Worm (Caenorhabditis elegans): Measurements from ENCODE around the gene srw-94.

Gene srw-94

DNA sequence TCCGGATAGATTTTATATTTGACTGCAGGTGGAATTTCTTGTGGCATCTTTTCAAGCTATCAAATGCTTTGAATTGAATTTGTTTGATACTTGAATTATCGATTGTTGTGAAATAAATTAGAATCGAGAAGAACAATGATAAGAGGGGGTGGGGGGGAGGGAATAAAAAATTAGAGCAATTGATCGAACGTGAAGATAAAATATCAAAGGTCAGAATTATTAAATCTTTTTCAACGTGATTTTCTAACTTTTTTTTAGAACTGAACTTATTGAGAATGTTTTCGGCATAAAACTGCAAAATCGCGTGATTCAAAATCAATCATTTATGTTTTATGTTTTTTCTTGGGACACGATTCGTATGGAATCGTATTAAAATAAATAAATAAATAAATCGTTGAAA lies 12.9 kb downstream of the srw-94 start, which contains the start of gene mpz-4:
mpz-4 (minus strand) TSS at position 101 of the 400 bp plus-strand sequence.
- no peak for TF ChIP-seq pat-9 (tag; optimal IDR thresholded peaks at IDR 0.05)
- TF ChIP-seq tbx-7 (tag; optimal IDR thresholded peaks at IDR 0.05) = no peak
- no peak for TF ChIP-seq C38D4.7 (GFP tag; optimal IDR thresholded peaks at IDR 0.05)
- no peak for TF ChIP-seq ceh-14 (tag; optimal IDR thresholded peaks at IDR 0.05)
- no peak for TF ChIP-seq mec-3 (tag; optimal IDR thresholded peaks at IDR 0.05; ENCODE audit: borderline replicate concordance)
- TF ChIP-seq K02D7.2 (tag; optimal IDR thresholded peaks at IDR 0.05) = no peak
- TF ChIP-seq che-1 (tag; optimal IDR thresholded peaks at IDR 0.05) = no peak
- no peak for TF ChIP-seq sox-4 (tag; optimal IDR thresholded peaks at IDR 0.05)
- TF ChIP-seq sdc-2 (tag; optimal IDR thresholded peaks at IDR 0.05) = no peak
- no peak for TF ChIP-seq pha-2 (tag; optimal IDR thresholded peaks at IDR 0.05)
- no peak for TF ChIP-seq zip-5 (tag; optimal IDR thresholded peaks at IDR 0.05)
- TF ChIP-seq ahr-1 (tag; optimal IDR thresholded peaks at IDR 0.05) = no peak
- TF ChIP-seq rnt-1 (tag; optimal IDR thresholded peaks at IDR 0.05) = no peak
- TF ChIP-seq dmd-4 (tag; optimal IDR thresholded peaks at IDR 0.05; ENCODE audit: borderline replicate concordance) = no peak
- TF ChIP-seq ceh-19 (GFP tag; optimal IDR thresholded peaks at IDR 0.05) = no peak
- no peak for TF ChIP-seq sox-2 (GFP tag; IDR thresholded peaks at IDR 0.05)
- no peak for TF ChIP-seq nhr-232 (tag; optimal IDR thresholded peaks at IDR 0.05)

DNA sequence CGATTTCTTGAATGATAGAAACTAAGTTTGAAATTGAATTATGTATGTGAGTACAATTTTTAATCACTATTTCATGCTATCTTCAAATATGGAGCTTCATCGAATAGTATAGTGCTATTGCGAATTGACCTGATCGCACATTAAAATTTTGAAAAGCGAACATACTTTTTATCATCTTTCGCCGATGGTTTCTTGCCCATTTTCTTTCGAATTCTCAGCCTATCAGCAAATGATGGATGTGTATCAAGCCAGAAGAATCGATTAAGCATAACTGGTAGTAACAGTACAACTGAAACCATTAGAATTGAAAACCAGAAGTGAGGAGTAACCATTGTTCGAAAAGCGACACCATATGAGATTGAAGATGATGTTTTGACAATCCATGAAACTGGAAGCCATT lies 15.4 kb downstream of the srw-94 start:
- TF ChIP-seq odd-2 (tag; optimal IDR thresholded peaks at IDR 0.05) = no peak

ce11 chrIV:4842030-4842429 lies 27.7 kb downstream of the srw-94 start:
- TF ChIP-seq fkh-10 (GFP tag; optimal IDR thresholded peaks at IDR 0.05) = no peak
- TF ChIP-seq lin-11 (tag; optimal IDR thresholded peaks at IDR 0.05) = no peak

DNA sequence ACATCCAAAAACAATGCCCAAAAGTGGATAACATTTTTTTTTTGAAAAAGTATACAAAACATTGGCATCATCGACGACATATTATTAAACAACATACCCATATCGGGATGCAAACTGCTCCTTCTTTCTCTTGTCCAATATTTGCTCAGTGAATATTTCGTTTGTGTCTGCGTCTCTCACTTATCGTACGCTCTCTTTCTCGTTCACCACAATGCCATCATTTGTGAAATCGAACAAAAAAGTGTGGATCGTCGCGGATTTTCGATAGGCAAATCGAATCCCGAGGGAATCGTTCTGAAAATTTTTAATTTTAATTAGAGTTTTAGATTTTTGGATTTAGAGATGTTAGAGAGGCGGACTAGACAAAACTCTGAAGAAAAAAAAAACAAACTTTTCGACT lies 32.5 kb downstream of the srw-94 start, which contains the start of gene tat-2:
tat-2 (minus strand) TSS at position 101 of the 400 bp plus-strand sequence.
- TF ChIP-seq ets-4 (tag; optimal IDR thresholded peaks at IDR 0.05) (no peak), ceh-14 (tag; optimal IDR thresholded peaks at IDR 0.05) (no peak), ahr-1 (tag; optimal IDR thresholded peaks at IDR 0.05) (no peak), ceh-19 (GFP tag; optimal IDR thresholded peaks at IDR 0.05) (no peak), eyg-1 (tag; optimal IDR thresholded peaks at IDR 0.05) (no peak), elt-4 (tag; optimal IDR thresholded peaks at IDR 0.05) (no peak), F13H6.1 (tag; optimal IDR thresholded peaks at IDR 0.05) (no peak), tbx-2 (tag; optimal IDR thresholded peaks at IDR 0.05) (no peak), ceh-22 (tag; optimal IDR thresholded peaks at IDR 0.05) (no peak), zip-5 (tag; optimal IDR thresholded peaks at IDR 0.05) (no peak), Y22D7AL.16 (tag; optimal IDR thresholded peaks at IDR 0.05) (no peak), che-1 (tag; optimal IDR thresholded peaks at IDR 0.05) (no peak), fax-1 (tag; optimal IDR thresholded peaks at IDR 0.05) (no peak), unc-55 (GFP tag; optimal IDR thresholded peaks at IDR 0.05) (no peak), unc-86 (tag; optimal IDR thresholded peaks at IDR 0.05) (no peak), ceh-45 (GFP tag; IDR thresholded peaks at IDR 0.05) (no peak)

ce11 chrIV:4856195-4856594 lies 41.9 kb downstream of the srw-94 start, which contains the start of gene Y17G9A.2:
Gene Y17G9A.2 (minus strand): TSS chrIV:4856295.
- TF ChIP-seq ceh-9 (tag; optimal IDR thresholded peaks at IDR 0.05) (no peak), pag-3 (tag; optimal IDR thresholded peaks at IDR 0.05; ENCODE audit: borderline replicate concordance) (no peak), dmd-4 (tag; optimal IDR thresholded peaks at IDR 0.05; ENCODE audit: borderline replicate concordance) (no peak), nfya-1 (tag; optimal IDR thresholded peaks at IDR 0.05) (no peak), elt-2 (tag; optimal IDR thresholded peaks at IDR 0.05) (no peak), ceh-34 (tag; optimal IDR thresholded peaks at IDR 0.05) (no peak), dve-1 (tag; optimal IDR thresholded peaks at IDR 0.05) (no peak), tbx-2 (tag; optimal IDR thresholded peaks at IDR 0.05) (no peak), F13H6.1 (tag; optimal IDR thresholded peaks at IDR 0.05) (no peak), hlh-8 (tag; optimal IDR thresholded peaks at IDR 0.05) (no peak), sdc-2 (tag; optimal IDR thresholded peaks at IDR 0.05) (no peak), lim-6 (tag; optimal IDR thresholded peaks at IDR 0.05) (no peak), rnt-1 (tag; optimal IDR thresholded peaks at IDR 0.05) (no peak), fax-1 (tag; optimal IDR thresholded peaks at IDR 0.05) (no peak), ahr-1 (tag; optimal IDR thresholded peaks at IDR 0.05) (no peak), hlh-30 (tag; optimal IDR thresholded peaks at IDR 0.05; ENCODE audit: insufficient read depth) (no peak), ceh-19 (GFP tag; optimal IDR thresholded peaks at IDR 0.05) (no peak), nhr-11 (tag; optimal IDR thresholded peaks at IDR 0.05) (no peak), hlh-13 (GFP tag; optimal IDR thresholded peaks at IDR 0.05) (no peak)
